Worm (Caenorhabditis elegans): Measurements from ENCODE around the gene C08B6.18.

DNA sequence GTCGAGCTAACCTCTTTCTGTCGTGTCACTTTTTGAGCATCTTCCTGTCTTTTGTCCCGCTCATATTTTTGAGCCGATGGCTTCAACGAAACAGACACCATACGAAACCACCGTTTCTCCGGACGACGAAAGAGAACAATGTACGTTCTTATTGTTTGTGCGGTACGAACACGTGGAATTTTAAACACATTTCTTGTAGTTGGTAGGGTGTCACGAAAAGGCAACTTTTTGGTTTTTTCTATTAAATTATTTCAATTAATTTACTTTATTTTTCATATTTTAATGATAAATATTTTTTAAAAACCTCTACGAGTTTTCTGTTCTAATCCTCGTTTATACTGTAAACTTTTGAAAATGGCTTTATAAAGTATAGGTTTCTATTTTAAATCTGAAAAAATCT, 42.8 kb downstream of the C08B6.18 start, which contains the start of gene R04B5.11:
- no peak for TF ChIP-seq dve-1 (tag; optimal IDR thresholded peaks at IDR 0.05)
- TF ChIP-seq pha-4 (tag; optimal IDR thresholded peaks at IDR 0.05) = no peak
- TF ChIP-seq elt-2 (tag; optimal IDR thresholded peaks at IDR 0.05) = no peak
- TF ChIP-seq tbx-2 (tag; optimal IDR thresholded peaks at IDR 0.05) = no peak
- TF ChIP-seq nhr-11 (tag; optimal IDR thresholded peaks at IDR 0.05) = no peak
- no peak for TF ChIP-seq ceh-31 (tag; optimal IDR thresholded peaks at IDR 0.05)
- TF ChIP-seq unc-86 (tag; optimal IDR thresholded peaks at IDR 0.05) = no peak
- no peak for TF ChIP-seq zip-5 (tag; optimal IDR thresholded peaks at IDR 0.05)
- TF ChIP-seq rnt-1 (tag; optimal IDR thresholded peaks at IDR 0.05) = no peak
- TF ChIP-seq fkh-10 (GFP tag; optimal IDR thresholded peaks at IDR 0.05) = no peak
- no peak for TF ChIP-seq sox-4 (tag; optimal IDR thresholded peaks at IDR 0.05)
- no peak for TF ChIP-seq hlh-30 (tag; optimal IDR thresholded peaks at IDR 0.05; ENCODE audit: insufficient read depth)
